Fruit fly (Drosophila melanogaster) whole organism, pupa: Measurements from ENCODE around the gene ZnT33D.

Source experiments
- CG13204 ChIP-seq: fragments of 200-800 bp; sonication (Bioruptor generic); optimal IDR thresholded peaks from 2 replicates; lab custom pipeline; 2018; ENCODE audit warnings: missing biosample characterization, mild to moderate bottlenecking, missing genetic modification characterization, moderate library complexity
- CG9948 ChIP-seq: fragments of 200-800 bp; sonication (Bioruptor generic); optimal IDR thresholded peaks from 2 replicates; lab custom pipeline; 2018; ENCODE audit warnings: missing biosample characterization, mild to moderate bottlenecking, missing genetic modification characterization, moderate library complexity
- D1 ChIP-seq: fragments of 200-800 bp; sonication (Bioruptor generic); optimal IDR thresholded peaks from 2 replicates; lab custom pipeline; 2018; ENCODE audit warnings: missing biosample characterization, mild to moderate bottlenecking, missing genetic modification characterization, moderate library complexity
- EcR ChIP-seq: fragments of 200-800 bp; sonication (Bioruptor generic); optimal IDR thresholded peaks from 3 replicates; lab custom pipeline; 2019; ENCODE audit warnings: missing biosample characterization, missing genetic modification characterization, mild to moderate bottlenecking, moderate library complexity, missing genetic modification reagents
- Pif1A ChIP-seq: fragments of 200-800 bp; sonication (Bioruptor generic); optimal IDR thresholded peaks from 3 replicates; lab custom pipeline; 2016; ENCODE audit warnings: missing biosample characterization, missing genetic modification characterization
- Pif1B ChIP-seq: fragments of 200-800 bp; sonication (Bioruptor generic); optimal IDR thresholded peaks from 3 replicates; lab custom pipeline; 2016; ENCODE audit warnings: missing biosample characterization, missing genetic modification characterization
- Snoo ChIP-seq: fragments of 200-800 bp; sonication (Bioruptor generic); optimal IDR thresholded peaks from 3 replicates; lab custom pipeline; 2017; ENCODE audit warnings: missing biosample characterization, mild to moderate bottlenecking, missing genetic modification characterization, inconsistent platforms
- gl ChIP-seq: fragments of 200-800 bp; sonication (Bioruptor generic); optimal IDR thresholded peaks from 2 replicates; lab custom pipeline; 2018; ENCODE audit warnings: missing biosample characterization, mild to moderate bottlenecking, missing genetic modification characterization
- rn ChIP-seq: fragments of 200-800 bp; sonication (Bioruptor generic); IDR thresholded peaks from 2 replicates; pipeline ENCODE4 v1.3.6; 2022; ENCODE audit warnings: missing biosample characterization, missing genetic modification characterization

DNA sequence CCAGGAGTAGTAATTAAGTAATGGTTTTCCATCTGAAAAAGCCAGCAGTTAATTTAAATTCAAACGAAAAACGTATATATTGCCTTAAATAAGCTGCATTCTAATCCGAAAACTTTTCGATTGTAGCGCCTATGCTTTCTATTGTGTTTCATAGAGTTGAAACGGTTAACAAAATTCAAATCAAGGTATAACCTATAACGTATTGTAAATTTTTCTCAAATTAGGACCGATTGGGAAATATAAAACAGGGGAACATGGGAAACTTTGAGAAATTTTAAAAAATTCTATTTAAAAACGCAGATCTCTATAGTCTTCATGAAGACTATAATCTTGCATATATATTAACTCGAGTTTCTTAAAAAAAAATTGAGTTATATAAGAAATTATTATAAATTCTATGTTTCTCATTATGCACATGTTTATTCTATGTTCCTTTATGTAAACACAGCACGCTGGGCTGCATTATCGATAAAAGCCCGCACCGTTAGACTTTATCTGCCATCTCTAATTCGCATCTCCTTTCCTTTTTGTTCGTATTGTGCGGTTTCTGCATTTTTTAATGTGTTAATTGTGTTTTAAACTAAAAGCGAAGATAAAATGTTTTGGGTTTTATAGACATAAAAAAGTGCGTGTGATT, 10.6 kb downstream of the ZnT33D start, which contains the start of gene bru1:
- no peak for TF ChIP-seq CG9948 (tag; lab: Kevin White, UChicago)
- no peak for TF ChIP-seq rn (GFP tag; lab: Robert Waterston, UW)
- no peak for TF ChIP-seq D1
- no peak for TF ChIP-seq EcR (GFP tag; lab: Kevin White, UChicago)
- no peak for TF ChIP-seq Pif1A (GFP tag; lab: Kevin White, UChicago)
- TF ChIP-seq gl (tag; lab: Kevin White, UChicago): no peak
- no peak for TF ChIP-seq Snoo (tag; lab: Kevin White, UChicago)
- no peak for TF ChIP-seq CG13204
- TF ChIP-seq Pif1B (GFP tag; lab: Kevin White, UChicago): no peak
